Worm (Caenorhabditis elegans) whole organism, L1 larva: ENCODE measurements around the gene T08E11.1.

ENCODE experiments used
- C16A3.4 ChIP-seq: fragments of 150-350 bp; optimal IDR thresholded peaks from 2 replicates; lab custom pipeline; 2014; ENCODE audit warnings: missing biosample characterization, missing genetic modification characterization
- F16B12.6 ChIP-seq: fragments of 150-350 bp; optimal IDR thresholded peaks from 2 replicates; lab custom pipeline; 2014; ENCODE audit warnings: missing biosample characterization, missing genetic modification characterization
- Y116A8C.19 ChIP-seq: sonication (generic microtip); optimal IDR thresholded peaks from 2 replicates; lab custom pipeline; 2016; ENCODE audit warnings: missing compliant biosample characterization, missing genetic modification characterization, borderline replicate concordance
- aly-2 ChIP-seq: fragments of 150-350 bp; optimal IDR thresholded peaks from 2 replicates; lab custom pipeline; 2014; ENCODE audit warnings: missing biosample characterization, missing genetic modification characterization
- ceh-8 ChIP-seq: fragments of 200-800 bp; sonication (Bioruptor generic); optimal IDR thresholded peaks from 2 replicates; lab custom pipeline; 2018; ENCODE audit warnings: mild to moderate bottlenecking, missing genetic modification characterization, moderate library complexity, missing compliant biosample characterization
- ceh-82 ChIP-seq, 3 experiments: fragments of 150-350 bp in 1 of 3; sonication (generic microtip) in 2 of 3; optimal IDR thresholded peaks; 2 replicates each; lab custom pipeline; 2014 to 2017; ENCODE audit warnings: missing biosample characterization in 3 of 3, missing genetic modification characterization in 3 of 3
- ceh-90 ChIP-seq: sonication (generic microtip); optimal IDR thresholded peaks from 2 replicates; lab custom pipeline; 2016; ENCODE audit warnings: missing genetic modification characterization, missing compliant biosample characterization
- dpl-1 ChIP-seq, 3 experiments: fragments of 150-350 bp in 2 of 3; sonication (generic microtip) in 1 of 3; optimal IDR thresholded peaks; 2 replicates each; lab custom pipeline; 2014 to 2017; ENCODE audit warnings: missing biosample characterization in 3 of 3, missing genetic modification characterization in 3 of 3, missing genetic modification reagents in 3 of 3
- efl-1 ChIP-seq, 4 experiments: fragments of 150-350 bp; optimal IDR thresholded peaks in 3 of 4; peaks in 1 of 4; 1 replicate in 1 of 4; 2 replicates in 3 of 4; lab custom pipeline; 2014; ENCODE audit warnings: missing biosample characterization in 2 of 4, missing genetic modification characterization in 2 of 4, missing genetic modification reagents in 2 of 4
- efl-3 ChIP-seq: fragments of 200-800 bp; sonication (Bioruptor generic); optimal IDR thresholded peaks from 2 replicates; lab custom pipeline; 2018; ENCODE audit warnings: mild to moderate bottlenecking, missing genetic modification characterization, missing compliant biosample characterization
- egl-27 ChIP-seq, 2 experiments: fragments of 150-350 bp in 1 of 2; sonication (generic microtip); optimal IDR thresholded peaks; 3 replicates each; lab custom pipeline; 2017 to 2018; ENCODE audit warnings: missing biosample characterization in 2 of 2, missing genetic modification characterization in 2 of 2, missing genetic modification reagents in 2 of 2
- ets-5 ChIP-seq: fragments of 200-800 bp; sonication (Bioruptor generic); IDR thresholded peaks from 2 replicates; pipeline ENCODE4 v1.3.6; 2022; ENCODE audit warnings: missing genetic modification characterization, missing compliant biosample characterization
- fkh-8 ChIP-seq: sonication (generic microtip); optimal IDR thresholded peaks from 2 replicates; lab custom pipeline; 2016; ENCODE audit warnings: mild to moderate bottlenecking, missing genetic modification characterization, missing compliant biosample characterization
- fos-1 ChIP-seq: fragments of 150-350 bp; optimal IDR thresholded peaks from 2 replicates; lab custom pipeline; 2014; ENCODE audit warnings: missing biosample characterization, missing genetic modification characterization
- hlh-17 ChIP-seq: fragments of 200-800 bp; sonication (Bioruptor generic); optimal IDR thresholded peaks from 2 replicates; lab custom pipeline; 2018; ENCODE audit warnings: missing genetic modification characterization, mild to moderate bottlenecking, missing compliant biosample characterization, moderate library complexity, borderline replicate concordance
- hpl-2 ChIP-seq: fragments of 150-350 bp; optimal IDR thresholded peaks from 2 replicates; lab custom pipeline; 2014; ENCODE audit warnings: missing biosample characterization, missing genetic modification reagents, missing genetic modification characterization
- irx-1 ChIP-seq: sonication (generic microtip); optimal IDR thresholded peaks from 2 replicates; lab custom pipeline; 2016; ENCODE audit warnings: missing genetic modification characterization, missing compliant biosample characterization
- isw-1 ChIP-seq: fragments of 200-800 bp; sonication (Bioruptor generic); IDR thresholded peaks from 2 replicates; pipeline ENCODE4 v1.3.6; 2022; ENCODE audit warnings: missing genetic modification characterization, missing compliant biosample characterization
- lin-13 ChIP-seq: fragments of 150-350 bp; optimal IDR thresholded peaks from 2 replicates; lab custom pipeline; 2014; ENCODE audit warnings: missing biosample characterization, missing genetic modification reagents, missing genetic modification characterization
- lin-15B ChIP-seq: fragments of 150-350 bp; sonication (generic microtip); optimal IDR thresholded peaks from 3 replicates; lab custom pipeline; 2014; ENCODE audit warnings: missing biosample characterization, missing genetic modification characterization
- lsy-2 ChIP-seq, 2 experiments: fragments of 150-350 bp; optimal IDR thresholded peaks; 2 replicates each; lab custom pipeline; 2014; ENCODE audit warnings: missing biosample characterization in 2 of 2, missing genetic modification characterization in 2 of 2
- mef-2 ChIP-seq: fragments of 150-350 bp; optimal IDR thresholded peaks from 2 replicates; lab custom pipeline; 2014; ENCODE audit warnings: missing biosample characterization, missing genetic modification characterization
- nhr-12 ChIP-seq: sonication (generic microtip); optimal IDR thresholded peaks from 2 replicates; lab custom pipeline; 2017; ENCODE audit warnings: missing biosample characterization, missing genetic modification characterization
- nhr-20 ChIP-seq: sonication (generic microtip); optimal IDR thresholded peaks from 2 replicates; lab custom pipeline; 2016; ENCODE audit warnings: mild to moderate bottlenecking, missing genetic modification characterization, missing compliant biosample characterization
- nhr-28 ChIP-seq: fragments of 150-350 bp; optimal IDR thresholded peaks from 2 replicates; lab custom pipeline; 2014; ENCODE audit warnings: missing biosample characterization, missing genetic modification characterization
- nhr-47 ChIP-seq: sonication (generic microtip); optimal IDR thresholded peaks from 2 replicates; lab custom pipeline; 2016; ENCODE audit warnings: mild to moderate bottlenecking, missing genetic modification characterization, moderate library complexity, missing compliant biosample characterization
- nhr-71 ChIP-seq: sonication (generic microtip); optimal IDR thresholded peaks from 2 replicates; lab custom pipeline; 2016; ENCODE audit warnings: mild to moderate bottlenecking, missing genetic modification characterization, moderate library complexity, missing compliant biosample characterization
- nhr-76 ChIP-seq: sonication (generic microtip); optimal IDR thresholded peaks from 2 replicates; lab custom pipeline; 2017; ENCODE audit warnings: missing biosample characterization, missing genetic modification characterization
- nhr-85 ChIP-seq: sonication (generic microtip); peaks from one replicate; lab custom pipeline; 2016; ENCODE audit warnings: missing genetic modification characterization, inconsistent platforms, missing compliant biosample characterization
- nhr-90 ChIP-seq: sonication (generic microtip); optimal IDR thresholded peaks from 2 replicates; lab custom pipeline; 2016; ENCODE audit warnings: mild to moderate bottlenecking, missing genetic modification characterization, missing compliant biosample characterization; ENCODE audit not compliant: poor library complexity
- pax-3 ChIP-seq: fragments of 200-800 bp; sonication (Bioruptor generic); optimal IDR thresholded peaks from 2 replicates; lab custom pipeline; 2018; ENCODE audit warnings: mild to moderate bottlenecking, missing genetic modification characterization, moderate library complexity, missing compliant biosample characterization
- pqm-1 ChIP-seq: sonication (generic microtip); optimal IDR thresholded peaks from 3 replicates; lab custom pipeline; 2017; ENCODE audit warnings: missing biosample characterization, missing genetic modification characterization
- snpc-4 ChIP-seq: fragments of 150-350 bp; optimal IDR thresholded peaks from 2 replicates; lab custom pipeline; 2014; ENCODE audit warnings: missing biosample characterization, missing genetic modification characterization
- sox-4 ChIP-seq: sonication (generic microtip); optimal IDR thresholded peaks from 2 replicates; lab custom pipeline; 2016; ENCODE audit warnings: missing genetic modification characterization, missing compliant biosample characterization
- sptf-1 ChIP-seq: fragments of 150-350 bp; optimal IDR thresholded peaks from 2 replicates; lab custom pipeline; 2014; ENCODE audit warnings: missing biosample characterization, missing genetic modification characterization
- sup-37 ChIP-seq: fragments of 200-800 bp; sonication (Bioruptor generic); optimal IDR thresholded peaks from 2 replicates; lab custom pipeline; 2018; ENCODE audit warnings: mild to moderate bottlenecking, missing genetic modification characterization, missing compliant biosample characterization
- swsn-7 ChIP-seq: sonication (generic microtip); optimal IDR thresholded peaks from 2 replicates; lab custom pipeline; 2016; ENCODE audit warnings: missing genetic modification characterization, missing compliant biosample characterization
- tlp-1 ChIP-seq: fragments of 150-350 bp; optimal IDR thresholded peaks from 2 replicates; lab custom pipeline; 2014; ENCODE audit warnings: missing biosample characterization, missing genetic modification characterization
- unc-30 ChIP-seq: sonication (generic microtip); optimal IDR thresholded peaks from 2 replicates; lab custom pipeline; 2017; ENCODE audit warnings: missing biosample characterization, missing genetic modification characterization
- unc-62 ChIP-seq: fragments of 150-350 bp; optimal IDR thresholded peaks from 2 replicates; lab custom pipeline; 2014; ENCODE audit warnings: missing biosample characterization, missing genetic modification reagents, missing genetic modification characterization
- unc-86 ChIP-seq: sonication (generic microtip); optimal IDR thresholded peaks from 2 replicates; lab custom pipeline; 2016; ENCODE audit warnings: missing genetic modification characterization, missing compliant biosample characterization
- vab-15 ChIP-seq: sonication (generic microtip); optimal IDR thresholded peaks from 2 replicates; lab custom pipeline; 2017; ENCODE audit warnings: missing genotype, mild to moderate bottlenecking, missing genetic modification characterization, missing compliant biosample characterization
- xbp-1 ChIP-seq: sonication (generic microtip); optimal IDR thresholded peaks from 2 replicates; lab custom pipeline; 2016; ENCODE audit warnings: missing genetic modification characterization, missing compliant biosample characterization
- ztf-4 ChIP-seq: fragments of 150-350 bp; optimal IDR thresholded peaks from 2 replicates; lab custom pipeline; 2014; ENCODE audit warnings: missing biosample characterization, missing genetic modification characterization

The T08E11.1 gene

ce11 chrII:1851716-1852115 lies 15.4 kb downstream of the T08E11.1 start (continued):
- TF ChIP-seq ceh-8 (GFP tag; lab: Kevin White, UChicago), result no peak
- TF ChIP-seq ceh-90, result no peak
- no peak for TF ChIP-seq isw-1 (GFP tag; lab: Robert Waterston, UW)
- no peak for TF ChIP-seq ztf-4 (tag; lab: Kevin White, UChicago)
- TF ChIP-seq xbp-1 (tag; lab: Kevin White, UChicago), result no peak
- no peak for TF ChIP-seq hlh-17 (GFP tag; lab: Kevin White, UChicago)
- no peak for TF ChIP-seq F16B12.6
- TF ChIP-seq C16A3.4, result no peak
- no peak for TF ChIP-seq ets-5 (GFP tag; lab: Robert Waterston, UW)
- TF ChIP-seq nhr-28 (tag; lab: Kevin White, UChicago), result no peak
- no peak for TF ChIP-seq efl-3 (GFP tag; lab: Kevin White, UChicago)
- no peak for TF ChIP-seq unc-62 (GFP tag; lab: Kevin White, UChicago)
- no peak for TF ChIP-seq swsn-7 (tag; lab: Kevin White, UChicago)
- no peak for TF ChIP-seq ceh-82 (tag; optimal IDR thresholded peaks at IDR 0.05; lab: Kevin White, UChicago)
- TF ChIP-seq nhr-71 (tag; lab: Kevin White, UChicago), result no peak
- peak; percentile 30 for TF ChIP-seq pax-3 (tag; lab: Kevin White, UChicago)
- TF ChIP-seq fkh-8 (tag; lab: Kevin White, UChicago), result no peak
- TF ChIP-seq vab-15 (tag; lab: Kevin White, UChicago), result no peak
- no peak for TF ChIP-seq snpc-4 (tag; lab: Kevin White, UChicago)
- TF ChIP-seq nhr-12 (tag; lab: Kevin White, UChicago), result no peak
- TF ChIP-seq irx-1 (tag; lab: Kevin White, UChicago), result no peak
- no peak for TF ChIP-seq dpl-1 (GFP tag; optimal IDR thresholded peaks at IDR 0.05; lab: Kevin White, UChicago)
- no peak for TF ChIP-seq nhr-76 (tag; lab: Kevin White, UChicago)
- no peak for TF ChIP-seq nhr-85 (tag; lab: Kevin White, UChicago)
- no peak for TF ChIP-seq unc-30 (tag; lab: Kevin White, UChicago)
- no peak for TF ChIP-seq lin-15B (tag; lab: Kevin White, UChicago)
- no peak for TF ChIP-seq lin-13 (GFP tag; lab: Kevin White, UChicago)
- TF ChIP-seq egl-27 (tag; optimal IDR thresholded peaks at IDR 0.05; lab: Kevin White, UChicago), result no peak
- TF ChIP-seq nhr-90 (tag; lab: Kevin White, UChicago), result peak; percentile 48
- TF ChIP-seq lsy-2 (tag; optimal IDR thresholded peaks at IDR 0.05; lab: Kevin White, UChicago), result peak in 1 of 2 experiments; percentile 34
- TF ChIP-seq nhr-20 (tag; lab: Kevin White, UChicago), result peak; percentile 58

DNA sequence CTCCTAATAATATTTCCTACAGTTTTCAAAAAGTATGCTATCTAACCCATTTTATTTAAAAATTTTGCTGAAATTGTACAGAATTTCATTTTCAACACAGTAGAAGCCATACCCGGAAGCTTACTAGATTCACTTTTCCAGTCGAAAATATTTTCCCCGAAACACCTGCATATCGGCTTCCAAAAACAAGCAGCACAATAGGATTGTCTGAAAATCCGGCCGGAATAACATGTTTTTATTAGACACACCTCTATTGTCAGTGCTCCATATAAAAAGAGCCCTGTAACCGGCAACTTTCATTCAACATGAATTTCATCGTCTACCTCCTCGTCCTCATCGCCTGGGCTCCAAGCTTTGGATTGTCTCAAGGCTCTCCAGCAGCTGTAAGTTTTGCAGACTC lies 16.2 kb downstream of the T08E11.1 start, which contains the start of gene C52E2.2:
Gene C52E2.2 (plus strand): TSS at position 301 of the 400 bp plus-strand sequence.
- TF ChIP-seq sox-4 (no peak), tlp-1 (no peak), hpl-2 (no peak), unc-86 (tag; lab: Kevin White, UChicago) (no peak), sptf-1 (no peak), nhr-47 (tag; lab: Kevin White, UChicago) (no peak), sup-37 (GFP tag; lab: Kevin White, UChicago) (no peak), pqm-1 (no peak), aly-2 (tag; lab: Kevin White, UChicago) (no peak), unc-62 (GFP tag; lab: Kevin White, UChicago) (no peak), Y116A8C.19 (tag; lab: Kevin White, UChicago) (no peak), efl-1 (optimal IDR thresholded peaks at IDR 0.05; lab: Kevin White, UChicago) (no peak), efl-1 (GFP tag; optimal IDR thresholded peaks at IDR 0.05 in 1 of 2; lab: Kevin White, UChicago) (no peak), xbp-1 (tag; lab: Kevin White, UChicago) (no peak), nhr-76 (tag; lab: Kevin White, UChicago) (no peak), nhr-20 (tag; lab: Kevin White, UChicago) (no peak), F16B12.6 (no peak), mef-2 (no peak), fkh-8 (tag; lab: Kevin White, UChicago) (no peak), C16A3.4 (no peak), fos-1 (tag; lab: Kevin White, UChicago) (no peak)
